Fruit fly (Drosophila melanogaster) whole organism, embryonic: ENCODE measurements around the gene Vha16-3.

ENCODE experiments used
- CG10543 ChIP-seq: fragments of 200-800 bp; sonication (Bioruptor generic); optimal IDR thresholded peaks from 3 replicates; lab custom pipeline; 2017; ENCODE audit warnings: missing biosample characterization, mild to moderate bottlenecking, missing genetic modification characterization, moderate library complexity
- CG10979 ChIP-seq: fragments of 200-800 bp; sonication (Bioruptor generic); optimal IDR thresholded peaks from 2 replicates; lab custom pipeline; 2018; ENCODE audit warnings: missing biosample characterization, mild to moderate bottlenecking, missing genetic modification characterization, moderate library complexity
- CG11085 ChIP-seq: fragments of 200-800 bp; sonication (Bioruptor generic); IDR thresholded peaks from 2 replicates; pipeline ENCODE4 v1.3.6; 2022; ENCODE audit warnings: missing biosample characterization, missing genetic modification characterization
- CG11093 ChIP-seq: fragments of 200-800 bp; sonication (Bioruptor generic); IDR thresholded peaks from 3 replicates; pipeline ENCODE4 v1.3.6; 2022; ENCODE audit warnings: missing biosample characterization, missing genetic modification characterization
- CG11695 ChIP-seq: fragments of 200-800 bp; sonication (Bioruptor generic); IDR thresholded peaks from 3 replicates; pipeline ENCODE4 v1.3.6; 2022; ENCODE audit warnings: missing biosample characterization, missing genetic modification characterization
- CG11696 ChIP-seq: fragments of 200-800 bp; sonication (Bioruptor generic); IDR thresholded peaks from 2 replicates; pipeline ENCODE4 v1.3.6; 2022; ENCODE audit warnings: missing biosample characterization, missing genetic modification characterization
- CG12744 ChIP-seq: fragments of 200-800 bp; sonication (Bioruptor generic); optimal IDR thresholded peaks from 2 replicates; lab custom pipeline; 2016; ENCODE audit warnings: missing biosample characterization, missing genetic modification characterization
- CG14710 ChIP-seq: fragments of 200-800 bp; sonication (Bioruptor generic); optimal IDR thresholded peaks from 3 replicates; lab custom pipeline; 2019; ENCODE audit warnings: missing biosample characterization, mild to moderate bottlenecking, missing genetic modification characterization, moderate library complexity
- CG17612 ChIP-seq: fragments of 200-800 bp; sonication (Bioruptor generic); IDR thresholded peaks from 2 replicates; pipeline ENCODE4 v1.3.6; 2022; ENCODE audit warnings: missing biosample characterization, missing genetic modification characterization
- CG2116 ChIP-seq: fragments of 200-800 bp; sonication (Bioruptor generic); optimal IDR thresholded peaks from 3 replicates; lab custom pipeline; 2018; ENCODE audit warnings: missing biosample characterization, mild to moderate bottlenecking, missing genetic modification characterization
- CG2129 ChIP-seq: fragments of 200-800 bp; sonication (Bioruptor generic); IDR thresholded peaks from 2 replicates; pipeline ENCODE4 v1.3.6; 2022; ENCODE audit warnings: missing biosample characterization, missing genetic modification characterization; ENCODE audit not compliant: partially characterized antibody
- CG2712 ChIP-seq: fragments of 200-800 bp; optimal IDR thresholded peaks from 3 replicates; lab custom pipeline; 2019; ENCODE audit warnings: missing biosample characterization, mild to moderate bottlenecking, missing genetic modification characterization, moderate library complexity
- CG2875 ChIP-seq: fragments of 200-800 bp; sonication (Bioruptor generic); optimal IDR thresholded peaks from 2 replicates; lab custom pipeline; 2017; ENCODE audit warnings: missing biosample characterization, mild to moderate bottlenecking, missing genetic modification characterization, missing genetic modification reagents
- CG3281 ChIP-seq: fragments of 200-800 bp; sonication (Bioruptor generic); optimal IDR thresholded peaks from 3 replicates; lab custom pipeline; 2017; ENCODE audit warnings: missing biosample characterization, mild to moderate bottlenecking, missing genetic modification characterization
- CG4328 ChIP-seq: fragments of 200-800 bp; sonication (Bioruptor generic); optimal IDR thresholded peaks from 3 replicates; lab custom pipeline; 2017; ENCODE audit warnings: missing biosample characterization, missing genetic modification reagents, missing genetic modification characterization
- CG5245 ChIP-seq: fragments of 200-800 bp; sonication (Bioruptor generic); optimal IDR thresholded peaks from 3 replicates; lab custom pipeline; 2016; ENCODE audit warnings: missing biosample characterization, missing genetic modification characterization
- CG6654 ChIP-seq: fragments of 200-800 bp; sonication (Bioruptor generic); optimal IDR thresholded peaks from 2 replicates; lab custom pipeline; 2017; ENCODE audit warnings: missing biosample characterization, mild to moderate bottlenecking, missing genetic modification characterization
- CG7745 ChIP-seq: fragments of 200-800 bp; sonication (Bioruptor generic); optimal IDR thresholded peaks from 2 replicates; lab custom pipeline; 2018; ENCODE audit warnings: missing biosample characterization, mild to moderate bottlenecking, missing genetic modification characterization, moderate library complexity
- CG9797 ChIP-seq: fragments of 200-800 bp; sonication (Bioruptor generic); optimal IDR thresholded peaks from 3 replicates; lab custom pipeline; 2018; ENCODE audit warnings: missing biosample characterization, mild to moderate bottlenecking, missing genetic modification characterization
- Dp ChIP-seq: fragments of 200-800 bp; sonication (Bioruptor generic); optimal IDR thresholded peaks from 2 replicates; lab custom pipeline; 2018; ENCODE audit warnings: missing biosample characterization, mild to moderate bottlenecking, missing genetic modification characterization, moderate library complexity
- Ets97D ChIP-seq: fragments of 200-800 bp; sonication (Bioruptor generic); optimal IDR thresholded peaks from 3 replicates; lab custom pipeline; 2016; ENCODE audit warnings: missing biosample characterization, missing genetic modification characterization
- H15 ChIP-seq: fragments of 200-800 bp; sonication (Bioruptor generic); IDR thresholded peaks from 3 replicates; pipeline ENCODE4 v1.3.6; 2022; ENCODE audit warnings: missing biosample characterization, missing genetic modification characterization
- H2.0 ChIP-seq: fragments of 200-800 bp; sonication (Bioruptor generic); IDR thresholded peaks from 2 replicates; pipeline ENCODE4 v1.3.6; 2022; ENCODE audit warnings: missing biosample characterization, missing genetic modification characterization
- Hand ChIP-seq: fragments of 200-800 bp; sonication (Bioruptor generic); optimal IDR thresholded peaks from 2 replicates; lab custom pipeline; 2017; ENCODE audit warnings: mild to moderate bottlenecking, missing biosample characterization, missing genetic modification reagents, missing genetic modification characterization
- Hr78 ChIP-seq, 2 experiments: fragments of 200-800 bp in 1 of 2; fragments of >200 bp in 1 of 2; sonication (Bioruptor generic) in 1 of 2; optimal IDR thresholded peaks; 2 replicates each; lab custom pipeline; 2017 to 2019; ENCODE audit warnings: missing biosample characterization in 2 of 2, missing genetic modification characterization in 2 of 2, mild to moderate bottlenecking in 1 of 2, moderate library complexity in 1 of 2
- MESR4 ChIP-seq: fragments of 200-800 bp; sonication (Bioruptor generic); optimal IDR thresholded peaks from 2 replicates; lab custom pipeline; 2018; ENCODE audit warnings: missing biosample characterization, mild to moderate bottlenecking, missing genetic modification characterization, moderate library complexity
- Mes4 ChIP-seq: fragments of 200-800 bp; sonication (Bioruptor generic); optimal IDR thresholded peaks from 2 replicates; lab custom pipeline; 2016; ENCODE audit warnings: missing biosample characterization, missing genetic modification characterization
- Myb ChIP-seq: fragments of 200-800 bp; sonication (Bioruptor generic); optimal IDR thresholded peaks from 2 replicates; lab custom pipeline; 2016; ENCODE audit warnings: missing biosample characterization, missing genetic modification characterization
- Oaz ChIP-seq: fragments of 200-800 bp; sonication (Bioruptor generic); IDR thresholded peaks from 2 replicates; pipeline ENCODE4 v1.3.6; 2022; ENCODE audit warnings: missing biosample characterization, missing genetic modification characterization
- Spps ChIP-seq: fragments of 200-800 bp; sonication (Bioruptor generic); optimal IDR thresholded peaks from 2 replicates; lab custom pipeline; 2018; ENCODE audit warnings: missing biosample characterization, mild to moderate bottlenecking, missing genetic modification characterization
- Sry-β ChIP-seq: fragments of 200-800 bp; sonication (Bioruptor generic); optimal IDR thresholded peaks from 2 replicates; lab custom pipeline; 2018; ENCODE audit warnings: missing biosample characterization, mild to moderate bottlenecking, missing genetic modification characterization, moderate library complexity
- Sry-δ ChIP-seq: fragments of 200-800 bp; sonication (Bioruptor generic); optimal IDR thresholded peaks from 2 replicates; lab custom pipeline; 2016; ENCODE audit warnings: missing biosample characterization, missing genetic modification characterization
- Stat92E ChIP-seq, 3 experiments: fragments of >200 bp in 2 of 3; fragments of 200-800 bp in 1 of 3; sonication (Bioruptor generic) in 1 of 3; optimal IDR thresholded peaks; 2 replicates each; lab custom pipeline; 2017 to 2019; ENCODE audit warnings: missing biosample characterization in 3 of 3, missing genetic modification characterization in 3 of 3, mild to moderate bottlenecking in 1 of 3, moderate library complexity in 1 of 3
- az2 ChIP-seq: fragments of 200-800 bp; sonication (Bioruptor generic); optimal IDR thresholded peaks from 3 replicates; lab custom pipeline; 2016; ENCODE audit warnings: missing biosample characterization, missing genetic modification characterization
- bsh ChIP-seq, 2 experiments: fragments of 200-800 bp; sonication (Bioruptor generic); optimal IDR thresholded peaks; 2 replicates each; lab custom pipeline; 2017 to 2018; ENCODE audit warnings: mild to moderate bottlenecking in 2 of 2, missing biosample characterization in 2 of 2, missing genetic modification characterization in 2 of 2, moderate library complexity in 1 of 2
- emc ChIP-seq: fragments of 200-800 bp; sonication (Bioruptor generic); optimal IDR thresholded peaks from 2 replicates; lab custom pipeline; 2016; ENCODE audit warnings: missing biosample characterization, missing genetic modification characterization
- ems ChIP-seq: fragments of 200-800 bp; sonication (Bioruptor generic); optimal IDR thresholded peaks from 3 replicates; lab custom pipeline; 2016; ENCODE audit warnings: missing biosample characterization, missing genetic modification characterization
- ewg ChIP-seq: fragments of 200-800 bp; sonication (Bioruptor generic); optimal IDR thresholded peaks from 3 replicates; lab custom pipeline; 2017; ENCODE audit warnings: mild to moderate bottlenecking, missing biosample characterization, missing genetic modification reagents, missing genetic modification characterization
- gcm ChIP-seq: fragments of 200-800 bp; sonication (Bioruptor generic); optimal IDR thresholded peaks from 2 replicates; lab custom pipeline; 2019; ENCODE audit warnings: missing biosample characterization, mild to moderate bottlenecking, missing genetic modification characterization, moderate library complexity
- gcm2 ChIP-seq: fragments of 200-800 bp; sonication (Bioruptor generic); optimal IDR thresholded peaks from 2 replicates; lab custom pipeline; 2016; ENCODE audit warnings: missing biosample characterization, missing genetic modification characterization
- hbn ChIP-seq: fragments of 200-800 bp; sonication (Bioruptor generic); IDR thresholded peaks from 2 replicates; pipeline ENCODE4 v1.3.6; 2022; ENCODE audit warnings: missing biosample characterization, missing genetic modification characterization; ENCODE audit not compliant: partially characterized antibody
- hth ChIP-seq: fragments of >200 bp; optimal IDR thresholded peaks from 2 replicates; lab custom pipeline; 2017; ENCODE audit warnings: inconsistent platforms
- jigr1 ChIP-seq: fragments of 200-800 bp; sonication (Bioruptor generic); IDR thresholded peaks from 3 replicates; pipeline ENCODE4 v1.3.6; 2022; ENCODE audit warnings: missing biosample characterization, missing genetic modification characterization
- lab ChIP-seq: fragments of 200-800 bp; sonication (Bioruptor generic); optimal IDR thresholded peaks from 3 replicates; lab custom pipeline; 2017; ENCODE audit warnings: missing biosample characterization, missing genetic modification characterization, mild to moderate bottlenecking, moderate library complexity, missing genetic modification reagents
- phol ChIP-seq: fragments of 200-800 bp; sonication (Bioruptor generic); optimal IDR thresholded peaks from 3 replicates; lab custom pipeline; 2018; ENCODE audit warnings: missing biosample characterization, mild to moderate bottlenecking, missing genetic modification characterization, moderate library complexity
- pnt ChIP-seq: fragments of 200-800 bp; sonication (Bioruptor generic); optimal IDR thresholded peaks from 3 replicates; lab custom pipeline; 2016; ENCODE audit warnings: missing biosample characterization, missing genetic modification characterization
- pum ChIP-seq: fragments of 200-800 bp; sonication (Bioruptor generic); optimal IDR thresholded peaks from 2 replicates; lab custom pipeline; 2016; ENCODE audit warnings: missing biosample characterization, missing genetic modification characterization
- sqz ChIP-seq: fragments of 200-800 bp; sonication (Bioruptor generic); optimal IDR thresholded peaks from 3 replicates; lab custom pipeline; 2018; ENCODE audit warnings: missing biosample characterization, mild to moderate bottlenecking, missing genetic modification characterization
- tio ChIP-seq: fragments of 200-800 bp; sonication (Bioruptor generic); optimal IDR thresholded peaks from 2 replicates; lab custom pipeline; 2017; ENCODE audit warnings: missing biosample characterization, missing genetic modification characterization, inconsistent platforms
- yki ChIP-seq: fragments of >200 bp; optimal IDR thresholded peaks from 3 replicates; lab custom pipeline; 2018
- zfh1 ChIP-seq: fragments of 200-800 bp; sonication (Bioruptor generic); IDR thresholded peaks from 3 replicates; pipeline ENCODE4 v1.3.6; 2022; ENCODE audit warnings: missing biosample characterization, missing genetic modification characterization

The Vha16-3 gene

dm6 chr3L:11466985-11467384 is 6.1 kb upstream of the Vha16-3 start (continued):
- TF ChIP-seq ewg (GFP tag; lab: Kevin White, UChicago) = no peak
- no peak for TF ChIP-seq Stat92E (GFP tag; optimal IDR thresholded peaks at IDR 0.05; lab: Kevin White, UChicago)
- TF ChIP-seq CG2116 (GFP tag; lab: Kevin White, UChicago) = no peak
- no peak for TF ChIP-seq Hr78 (GFP tag; optimal IDR thresholded peaks at IDR 0.05; lab: Kevin White, UChicago)
- TF ChIP-seq az2 (GFP tag; lab: Kevin White, UChicago) = no peak
- TF ChIP-seq lab (GFP tag; lab: Kevin White, UChicago) = peak; percentile 45
- no peak for TF ChIP-seq emc (GFP tag; lab: Kevin White, UChicago)
- TF ChIP-seq sqz (GFP tag; lab: Kevin White, UChicago) = no peak
- no peak for TF ChIP-seq CG12744 (GFP tag; lab: Kevin White, UChicago)
- no peak for TF ChIP-seq tio (GFP tag; lab: Kevin White, UChicago)
- peak; percentile 45 for TF ChIP-seq phol (tag; lab: Kevin White, UChicago)
- peak; percentile 38 for TF ChIP-seq CG14710
- TF ChIP-seq CG11696 (GFP tag; lab: Robert Waterston, UW) = no peak
- TF ChIP-seq ems (GFP tag; lab: Kevin White, UChicago) = no peak
- TF ChIP-seq H2.0 (GFP tag; lab: Robert Waterston, UW) = no peak
- TF ChIP-seq Spps (tag; lab: Kevin White, UChicago) = no peak
- no peak for TF ChIP-seq CG17612
- TF ChIP-seq jigr1 (GFP tag; lab: Robert Waterston, UW) = no peak
- peak; percentile 67 for TF ChIP-seq CG2712 (tag; lab: Kevin White, UChicago)
- peak in 1 of 2 experiments; percentile 31 for TF ChIP-seq bsh (GFP tag; optimal IDR thresholded peaks at IDR 0.05; lab: Kevin White, UChicago)
- no peak for TF ChIP-seq CG2129 (GFP tag; lab: Robert Waterston, UW)
- no peak for TF ChIP-seq CG11085 (GFP tag; lab: Robert Waterston, UW)
- no peak for TF ChIP-seq hth
- no peak for TF ChIP-seq CG7745 (tag; lab: Kevin White, UChicago)
- TF ChIP-seq Oaz (GFP tag; lab: Robert Waterston, UW) = no peak
- no peak for TF ChIP-seq Ets97D (GFP tag; lab: Kevin White, UChicago)
- TF ChIP-seq CG10979 (tag; lab: Kevin White, UChicago) = peak; percentile 52
- no peak for TF ChIP-seq pum (GFP tag; lab: Kevin White, UChicago)
- TF ChIP-seq CG2875 = no peak
- no peak for TF ChIP-seq CG10543 (GFP tag; lab: Kevin White, UChicago)
- TF ChIP-seq MESR4 (GFP tag; lab: Kevin White, UChicago) = no peak
- no peak for TF ChIP-seq CG5245 (GFP tag; lab: Kevin White, UChicago)
- TF ChIP-seq CG3281 (GFP tag; lab: Kevin White, UChicago) = peak; percentile 23
- TF ChIP-seq gcm2 = no peak
- no peak for TF ChIP-seq Hand
- TF ChIP-seq Sry-β (GFP tag; lab: Kevin White, UChicago) = no peak
- TF ChIP-seq CG9797 (GFP tag; lab: Kevin White, UChicago) = no peak
- TF ChIP-seq zfh1 (GFP tag; lab: Robert Waterston, UW) = no peak
- 0 out of 3 replicates have a peak, but pooled peaks have one; percentile 25 for TF ChIP-seq CG11695 (GFP tag; lab: Robert Waterston, UW)
- no peak for TF ChIP-seq pnt (GFP tag; lab: Kevin White, UChicago)
- no peak for TF ChIP-seq Sry-δ (GFP tag; lab: Kevin White, UChicago)
- no peak for TF ChIP-seq hbn (GFP tag; lab: Robert Waterston, UW)
- no peak for TF ChIP-seq H15
- no peak for TF ChIP-seq CG11093 (GFP tag; lab: Robert Waterston, UW)
- no peak for TF ChIP-seq CG6654
- TF ChIP-seq Dp (GFP tag; lab: Kevin White, UChicago) = no peak
- peak; percentile 18 for TF ChIP-seq gcm (GFP tag; lab: Kevin White, UChicago)
- no peak for TF ChIP-seq Mes4 (GFP tag; lab: Kevin White, UChicago)
- TF ChIP-seq CG4328 (GFP tag; lab: Kevin White, UChicago) = no peak
- no peak for TF ChIP-seq Myb (GFP tag; lab: Kevin White, UChicago)
- no peak for TF ChIP-seq yki (lab: Kevin White, UChicago)
